Fruit fly (Drosophila melanogaster) whole organism, embryonic: ENCODE measurements around the gene SMC1.

Experiments used
- Atf-2 ChIP-seq: fragments of 200-800 bp; sonication (Bioruptor generic); optimal IDR thresholded peaks from 2 replicates; lab custom pipeline; 2016; ENCODE audit warnings: missing biosample characterization, missing genetic modification characterization
- Atf3 ChIP-seq: fragments of 200-800 bp; sonication (Bioruptor generic); optimal IDR thresholded peaks from 3 replicates; lab custom pipeline; 2016; ENCODE audit warnings: missing biosample characterization, missing genetic modification characterization
- CG11456 ChIP-seq: fragments of 200-800 bp; sonication (Bioruptor generic); IDR thresholded peaks from 3 replicates; pipeline ENCODE4 v1.3.6; 2022; ENCODE audit warnings: missing biosample characterization, missing genetic modification characterization
- CG14441 ChIP-seq: fragments of 200-800 bp; sonication (Bioruptor generic); IDR thresholded peaks from 2 replicates; pipeline ENCODE4 v1.3.6; 2022; ENCODE audit warnings: missing biosample characterization, missing genetic modification characterization
- CG34422 ChIP-seq: fragments of 200-800 bp; sonication (Bioruptor generic); IDR thresholded peaks from 3 replicates; pipeline ENCODE4 v1.3.6; 2022; ENCODE audit warnings: missing biosample characterization, missing genetic modification characterization
- CG4854 ChIP-seq: fragments of 200-800 bp; sonication (Bioruptor generic); optimal IDR thresholded peaks from 2 replicates; lab custom pipeline; 2016; ENCODE audit warnings: missing biosample characterization, missing genetic modification characterization, inconsistent platforms
- CG7786 ChIP-seq: fragments of 200-800 bp; sonication (Bioruptor generic); optimal IDR thresholded peaks from 2 replicates; lab custom pipeline; 2016; ENCODE audit warnings: missing biosample characterization, missing genetic modification characterization
- Elba2 ChIP-seq: fragments of 200-800 bp; sonication (Bioruptor generic); optimal IDR thresholded peaks from 3 replicates; lab custom pipeline; 2016; ENCODE audit warnings: missing biosample characterization, missing genetic modification characterization
- HLHmδ ChIP-seq: fragments of 200-800 bp; sonication (Bioruptor generic); optimal IDR thresholded peaks from 2 replicates; lab custom pipeline; 2018; ENCODE audit warnings: missing biosample characterization, mild to moderate bottlenecking, missing genetic modification characterization, moderate library complexity
- Hr39 ChIP-seq: fragments of >200 bp; optimal IDR thresholded peaks from 2 replicates; lab custom pipeline; 2017
- Sin3A ChIP-seq: fragments of >200 bp; optimal IDR thresholded peaks from 2 replicates; lab custom pipeline; 2018
- salm ChIP-seq: fragments of 200-800 bp; sonication (Bioruptor generic); optimal IDR thresholded peaks from 2 replicates; lab custom pipeline; 2018; ENCODE audit warnings: missing biosample characterization, mild to moderate bottlenecking, missing genetic modification characterization
- ttk ChIP-seq: fragments of 200-800 bp; sonication (Bioruptor generic); IDR thresholded peaks from 2 replicates; pipeline ENCODE4 v2.1.2; 2022; ENCODE audit warnings: missing biosample characterization, missing genetic modification characterization
- vvl ChIP-seq: fragments of 200-800 bp; sonication (Bioruptor generic); IDR thresholded peaks from 2 replicates; pipeline ENCODE4 v1.3.6; 2022; ENCODE audit warnings: missing biosample characterization, missing genetic modification characterization

dm6 chr3R:24031825-24032523 is 26.1 kb upstream of the SMC1 start, which contains the start of the genes KrT95D and Mettl3:
- no peak for TF ChIP-seq CG7786 (GFP tag; lab: Kevin White, UChicago)
- peak; percentile 77; the same call in 1 of the 3 replicates for TF ChIP-seq CG34422 (GFP tag; lab: Robert Waterston, UW)
- no peak for TF ChIP-seq CG11456 (GFP tag; lab: Robert Waterston, UW)
- TF ChIP-seq vvl: peak; percentile 42; the same call in 1 of the 2 replicates
- no peak for TF ChIP-seq ttk
- TF ChIP-seq Hr39 (lab: Kevin White, UChicago): no peak
- TF ChIP-seq CG4854 (GFP tag; lab: Kevin White, UChicago): no peak
- TF ChIP-seq HLHmδ (GFP tag; lab: Kevin White, UChicago): no peak
- TF ChIP-seq Atf-2 (GFP tag; lab: Kevin White, UChicago): no peak
- peak; percentile 81 for TF ChIP-seq Sin3A (lab: Kevin White, UChicago)
- TF ChIP-seq salm (tag; lab: Kevin White, UChicago): no peak
- TF ChIP-seq Atf3: no peak
- TF ChIP-seq CG14441 (GFP tag; lab: Robert Waterston, UW): no peak
- no peak for TF ChIP-seq Elba2 (GFP tag; lab: Kevin White, UChicago)
